Worm (Caenorhabditis elegans) whole organism, L1 larva: ENCODE results near the gene Y69A2AR.18.

Experiments
- aly-2 ChIP-seq: fragments of 150-350 bp; optimal IDR thresholded peaks from 2 replicates; lab custom pipeline; 2014; ENCODE audit warnings: missing biosample characterization, missing genetic modification characterization
- fkh-10 ChIP-seq: sonication (generic microtip); optimal IDR thresholded peaks from 2 replicates; lab custom pipeline; 2017; ENCODE audit warnings: missing biosample characterization, missing genetic modification reagents, missing genetic modification characterization
- grh-1 ChIP-seq: fragments of 200-800 bp; sonication (Bioruptor generic); IDR thresholded peaks from 2 replicates; pipeline ENCODE4 v1.3.6; 2022; ENCODE audit warnings: missing genetic modification reagents, missing genetic modification characterization, missing compliant biosample characterization
- isw-1 ChIP-seq: fragments of 200-800 bp; sonication (Bioruptor generic); IDR thresholded peaks from 2 replicates; pipeline ENCODE4 v1.3.6; 2022; ENCODE audit warnings: missing genetic modification characterization, missing compliant biosample characterization
- mep-1 ChIP-seq: fragments of 150-350 bp; optimal IDR thresholded peaks from 2 replicates; lab custom pipeline; 2014; ENCODE audit warnings: missing biosample characterization, missing genetic modification characterization
- nhr-11 ChIP-seq: fragments of 150-350 bp; optimal IDR thresholded peaks from 2 replicates; lab custom pipeline; 2014; ENCODE audit warnings: missing biosample characterization, missing genetic modification characterization
- vab-15 ChIP-seq: sonication (generic microtip); optimal IDR thresholded peaks from 2 replicates; lab custom pipeline; 2017; ENCODE audit warnings: missing genotype, mild to moderate bottlenecking, missing genetic modification characterization, missing compliant biosample characterization
- xbp-1 ChIP-seq: sonication (generic microtip); optimal IDR thresholded peaks from 2 replicates; lab custom pipeline; 2016; ENCODE audit warnings: missing genetic modification characterization, missing compliant biosample characterization

- TF ChIP-seq nhr-11: no peak
- no peak for TF ChIP-seq isw-1
- TF ChIP-seq aly-2 (tag; lab: Kevin White, UChicago): no peak
- TF ChIP-seq mep-1 (tag; lab: Kevin White, UChicago): no peak
- TF ChIP-seq xbp-1: no peak
- no peak for TF ChIP-seq grh-1
- TF ChIP-seq vab-15 (tag; lab: Kevin White, UChicago): no peak
- TF ChIP-seq fkh-10 (GFP tag; lab: Kevin White, UChicago): no peak
Measured at ce11 chrIV:2481955-2482354, 13.6 kb upstream of the Y69A2AR.18 start, which contains the start of gene Y69A2AL.2.
